Worm (Caenorhabditis elegans): ENCODE data around the gene ctns-1.
A peak's percentile ranks its signal among the peaks of the same experiment; 100 is the strongest.

ctns-1 gene

ce11 chrII:8106921-8107695, 29.6 kb downstream of the ctns-1 start, which contains the start of the genes chst-1 and C41C4.9:
chst-1 (minus strand) TSS chrII:8106971.
C41C4.9 (plus strand) TSS chrII:8107645.
- TF ChIP-seq nhr-47 (tag; optimal IDR thresholded peaks at IDR 0.05) (peak; percentile 70), mef-2 (tag; optimal IDR thresholded peaks at IDR 0.05) (no peak), aly-2 (tag; optimal IDR thresholded peaks at IDR 0.05) (peak; percentile 37), hlh-4 (tag; optimal IDR thresholded peaks at IDR 0.05) (no peak), lin-15B (tag; optimal IDR thresholded peaks at IDR 0.05) (no peak), C16A3.4 (tag; optimal IDR thresholded peaks at IDR 0.05) (peak; percentile 81), rnt-1 (tag; optimal IDR thresholded peaks at IDR 0.05) (peak; percentile 84), mab-9 (GFP tag; IDR thresholded peaks at IDR 0.05) (no peak), irx-1 (tag; optimal IDR thresholded peaks at IDR 0.05) (peak; percentile 19), lin-13 (GFP tag; optimal IDR thresholded peaks at IDR 0.05) (peak; percentile 17), nhr-237 (tag; optimal IDR thresholded peaks at IDR 0.05) (no peak), ets-5 (GFP tag; IDR thresholded peaks at IDR 0.05) (no peak), dsc-1 (tag; optimal IDR thresholded peaks at IDR 0.05) (peak; percentile 65), lir-3 (tag; optimal IDR thresholded peaks at IDR 0.05; ENCODE audit: poor library complexity) (no peak), elt-2 (tag; optimal IDR thresholded peaks at IDR 0.05) (peak; percentile 68), zag-1 (tag; optimal IDR thresholded peaks at IDR 0.05) (no peak), nhr-19 (GFP tag; conservative IDR thresholded peaks at IDR 0.05) (peak; percentile 56), dpl-1 (GFP tag; optimal IDR thresholded peaks at IDR 0.05) (peak; percentile 16 to 43 (median 39)), nhr-90 (tag; optimal IDR thresholded peaks at IDR 0.05; ENCODE audit: poor library complexity) (peak; percentile 78), fkh-4 (tag; optimal IDR thresholded peaks at IDR 0.05; ENCODE audit: borderline replicate concordance) (no peak), snu-23 (GFP tag; optimal IDR thresholded peaks at IDR 0.05) (peak; percentile 61), elt-3 (tag; optimal IDR thresholded peaks at IDR 0.05) (peak in 2 of 6 experiments; percentile 34 to 48), ztf-11 (tag; optimal IDR thresholded peaks at IDR 0.05) (peak in 1 of 2 experiments; percentile 44), ceh-82 (tag; optimal IDR thresholded peaks at IDR 0.05) (peak in 1 of 3 experiments; percentile 19), grh-1 (GFP tag; IDR thresholded peaks at IDR 0.05) (no peak), nhr-85 (tag) (peak; percentile 78), nhr-71 (tag; optimal IDR thresholded peaks at IDR 0.05) (peak; percentile 74), zip-4 (GFP tag; optimal IDR thresholded peaks at IDR 0.05) (no peak), unc-98 (GFP tag; IDR thresholded peaks at IDR 0.05) (0 out of 2 replicates have a peak, but pooled peaks have one; percentile 10), alr-1 (tag; optimal IDR thresholded peaks at IDR 0.05; ENCODE audit: borderline replicate concordance) (no peak), pqm-1 (tag; optimal IDR thresholded peaks at IDR 0.05) (no peak), hlh-17 (GFP tag; optimal IDR thresholded peaks at IDR 0.05; ENCODE audit: borderline replicate concordance) (no peak), lin-35 (GFP tag; optimal IDR thresholded peaks at IDR 0.05) (peak; percentile 29 to 84), C34B4.2 (tag; optimal IDR thresholded peaks at IDR 0.05) (no peak), Y116A8C.19 (tag; optimal IDR thresholded peaks at IDR 0.05; ENCODE audit: borderline replicate concordance) (no peak), nhr-77 (tag; optimal IDR thresholded peaks at IDR 0.05) (peak; percentile 66), ces-1 (GFP tag; optimal IDR thresholded peaks at IDR 0.05) (no peak), tlp-1 (tag; optimal IDR thresholded peaks at IDR 0.05) (no peak), mdl-1 (tag; optimal IDR thresholded peaks at IDR 0.05) (peak in 1 of 2 experiments; percentile 79), lin-14 (GFP tag; optimal IDR thresholded peaks at IDR 0.05) (peak; percentile 34), hpl-2 (GFP tag; optimal IDR thresholded peaks at IDR 0.05) (no peak), unc-130 (tag; optimal IDR thresholded peaks at IDR 0.05) (peak; percentile 55), nhr-11 (tag; optimal IDR thresholded peaks at IDR 0.05) (no peak), fos-1 (tag; optimal IDR thresholded peaks at IDR 0.05) (peak; percentile 47), blmp-1 (tag; optimal IDR thresholded peaks at IDR 0.05) (peak; percentile 39), tbx-2 (tag; optimal IDR thresholded peaks at IDR 0.05) (no peak), pag-3 (tag; optimal IDR thresholded peaks at IDR 0.05; ENCODE audit: borderline replicate concordance, insufficient read depth) (no peak), skn-1 (tag; optimal IDR thresholded peaks at IDR 0.05) (peak; percentile 76), nhr-20 (tag; optimal IDR thresholded peaks at IDR 0.05) (peak; percentile 61), ceh-90 (tag; optimal IDR thresholded peaks at IDR 0.05) (no peak)
